Fruit fly (Drosophila melanogaster) whole organism, embryonic: ENCODE data around the gene a10.

Experiments
- CG11504 ChIP-seq: fragments of 200-800 bp; sonication (Bioruptor generic); optimal IDR thresholded peaks from 3 replicates; lab custom pipeline; 2019; ENCODE audit warnings: missing biosample characterization, mild to moderate bottlenecking, missing genetic modification characterization, moderate library complexity
- CG11560 ChIP-seq: fragments of 200-800 bp; sonication (Bioruptor generic); IDR thresholded peaks from 3 replicates; pipeline ENCODE4 v1.3.6; 2022; ENCODE audit warnings: missing biosample characterization, missing genetic modification characterization
- CG1233 ChIP-seq: fragments of 200-800 bp; sonication (Bioruptor generic); optimal IDR thresholded peaks from 4 replicates; lab custom pipeline; 2018; ENCODE audit warnings: missing biosample characterization, mild to moderate bottlenecking, missing genetic modification characterization
- CG13296 ChIP-seq: fragments of 200-800 bp; sonication (Bioruptor generic); optimal IDR thresholded peaks from 3 replicates; lab custom pipeline; 2018; ENCODE audit warnings: missing biosample characterization, mild to moderate bottlenecking, missing genetic modification characterization
- CG14014 ChIP-seq: fragments of 200-800 bp; sonication (Bioruptor generic); IDR thresholded peaks from 2 replicates; pipeline ENCODE4 v1.3.6; 2022; ENCODE audit warnings: missing biosample characterization, missing genetic modification characterization
- CG14965 ChIP-seq: fragments of 200-800 bp; sonication (Bioruptor generic); optimal IDR thresholded peaks from 2 replicates; lab custom pipeline; 2016; ENCODE audit warnings: missing biosample characterization, missing genetic modification characterization, borderline replicate concordance
- CG15601 ChIP-seq: fragments of 200-800 bp; sonication (Bioruptor generic); optimal IDR thresholded peaks from 3 replicates; lab custom pipeline; 2019; ENCODE audit warnings: missing biosample characterization, mild to moderate bottlenecking, missing genetic modification characterization, moderate library complexity
- CG17385 ChIP-seq: fragments of 200-800 bp; sonication (Bioruptor generic); optimal IDR thresholded peaks from 3 replicates; lab custom pipeline; 2018; ENCODE audit warnings: missing biosample characterization, mild to moderate bottlenecking, missing genetic modification characterization
- CG18011 ChIP-seq: fragments of 200-800 bp; sonication (Bioruptor generic); optimal IDR thresholded peaks from 2 replicates; lab custom pipeline; 2017; ENCODE audit warnings: missing biosample characterization, missing genetic modification characterization, mild to moderate bottlenecking, moderate library complexity, missing genotype
- CG18764 ChIP-seq: fragments of 200-800 bp; sonication (Bioruptor generic); optimal IDR thresholded peaks from 3 replicates; lab custom pipeline; 2016; ENCODE audit warnings: missing biosample characterization, missing genetic modification characterization
- CG31365 ChIP-seq: fragments of 200-800 bp; sonication (Bioruptor generic); optimal IDR thresholded peaks from 2 replicates; lab custom pipeline; 2018; ENCODE audit warnings: missing biosample characterization, mild to moderate bottlenecking, missing genetic modification characterization
- CG33557 ChIP-seq: fragments of 200-800 bp; sonication (Bioruptor generic); optimal IDR thresholded peaks from 2 replicates; lab custom pipeline; 2019; ENCODE audit warnings: missing biosample characterization, mild to moderate bottlenecking, missing genetic modification characterization, moderate library complexity
- CG34422 ChIP-seq: fragments of 200-800 bp; sonication (Bioruptor generic); IDR thresholded peaks from 3 replicates; pipeline ENCODE4 v1.3.6; 2022; ENCODE audit warnings: missing biosample characterization, missing genetic modification characterization
- CG42726 ChIP-seq: fragments of 200-800 bp; sonication (Bioruptor generic); IDR thresholded peaks from 2 replicates; pipeline ENCODE4 v1.3.6; 2022; ENCODE audit warnings: missing biosample characterization, missing genetic modification characterization; ENCODE audit not compliant: partially characterized antibody
- CG4282 ChIP-seq: fragments of 200-800 bp; sonication (Bioruptor generic); optimal IDR thresholded peaks from 2 replicates; lab custom pipeline; 2016; ENCODE audit warnings: missing biosample characterization, missing genetic modification characterization
- CG7372 ChIP-seq: fragments of 200-800 bp; sonication (Bioruptor generic); IDR thresholded peaks from 2 replicates; pipeline ENCODE4 v1.3.6; 2022; ENCODE audit warnings: missing biosample characterization, missing genetic modification characterization
- CG7839 ChIP-seq: fragments of 200-800 bp; sonication (Bioruptor generic); optimal IDR thresholded peaks from 3 replicates; lab custom pipeline; 2018; ENCODE audit warnings: missing biosample characterization, mild to moderate bottlenecking, missing genetic modification characterization, moderate library complexity
- CG8290 ChIP-seq, 3 experiments: fragments of 200-800 bp; sonication (Bioruptor generic); optimal IDR thresholded peaks; 2 replicates each; lab custom pipeline; 2016 to 2019; ENCODE audit warnings: missing biosample characterization in 3 of 3, missing genetic modification characterization in 3 of 3, mild to moderate bottlenecking in 2 of 3, moderate library complexity in 1 of 3
- CG8478 ChIP-seq: fragments of >200 bp; optimal IDR thresholded peaks from 2 replicates; lab custom pipeline; 2018
- D ChIP-seq, 2 experiments: fragments of 200-800 bp in 1 of 2; fragments of >200 bp in 1 of 2; sonication (Bioruptor generic) in 1 of 2; optimal IDR thresholded peaks; 2 replicates in 1 of 2; 3 replicates in 1 of 2; lab custom pipeline; 2017; ENCODE audit warnings: mild to moderate bottlenecking in 1 of 2, missing biosample characterization in 1 of 2, missing genetic modification characterization in 1 of 2, missing genetic modification reagents in 1 of 2
- Fer1 ChIP-seq: fragments of 200-800 bp; sonication (Bioruptor generic); optimal IDR thresholded peaks from 2 replicates; lab custom pipeline; 2017; ENCODE audit warnings: missing biosample characterization, mild to moderate bottlenecking, missing genetic modification characterization
- Fer2 ChIP-seq: fragments of 200-800 bp; sonication (Bioruptor generic); optimal IDR thresholded peaks from 2 replicates; lab custom pipeline; 2018; ENCODE audit warnings: missing biosample characterization, mild to moderate bottlenecking, missing genetic modification characterization, moderate library complexity
- HLH54F ChIP-seq: fragments of 200-800 bp; sonication (Bioruptor generic); optimal IDR thresholded peaks from 3 replicates; lab custom pipeline; 2016; ENCODE audit warnings: missing biosample characterization, missing genetic modification characterization
- Hr39 ChIP-seq: fragments of >200 bp; optimal IDR thresholded peaks from 2 replicates; lab custom pipeline; 2017
- Neu2 ChIP-seq: fragments of 200-800 bp; sonication (Bioruptor generic); optimal IDR thresholded peaks from 3 replicates; lab custom pipeline; 2016; ENCODE audit warnings: missing biosample characterization, missing genetic modification characterization, borderline replicate concordance
- Oli ChIP-seq: fragments of 200-800 bp; sonication (Bioruptor generic); optimal IDR thresholded peaks from 2 replicates; lab custom pipeline; 2018; ENCODE audit warnings: missing biosample characterization, mild to moderate bottlenecking, missing genetic modification characterization, moderate library complexity
- Opbp ChIP-seq: fragments of 200-800 bp; sonication (Bioruptor generic); IDR thresholded peaks from 3 replicates; pipeline ENCODE4 v1.3.6; 2022; ENCODE audit warnings: missing biosample characterization, missing genetic modification characterization; ENCODE audit not compliant: partially characterized antibody
- Sry-β ChIP-seq: fragments of 200-800 bp; sonication (Bioruptor generic); optimal IDR thresholded peaks from 2 replicates; lab custom pipeline; 2018; ENCODE audit warnings: missing biosample characterization, mild to moderate bottlenecking, missing genetic modification characterization, moderate library complexity
- Stat92E ChIP-seq, 3 experiments: fragments of >200 bp in 2 of 3; fragments of 200-800 bp in 1 of 3; sonication (Bioruptor generic) in 1 of 3; optimal IDR thresholded peaks; 2 replicates each; lab custom pipeline; 2017 to 2019; ENCODE audit warnings: missing biosample characterization in 3 of 3, missing genetic modification characterization in 3 of 3, mild to moderate bottlenecking in 1 of 3, moderate library complexity in 1 of 3
- al ChIP-seq: fragments of 200-800 bp; sonication (Bioruptor generic); IDR thresholded peaks from 2 replicates; pipeline ENCODE4 v1.3.6; 2022; ENCODE audit warnings: missing biosample characterization, missing genetic modification characterization
- ara ChIP-seq: fragments of 200-800 bp; sonication (Bioruptor generic); IDR thresholded peaks from 2 replicates; pipeline ENCODE4 v1.3.6; 2022; ENCODE audit warnings: missing biosample characterization, missing genetic modification characterization
- bcd ChIP-seq: fragments of 200-800 bp; sonication (Bioruptor generic); optimal IDR thresholded peaks from 2 replicates; lab custom pipeline; 2017; ENCODE audit warnings: missing biosample characterization, mild to moderate bottlenecking, missing genetic modification characterization
- bsh ChIP-seq, 2 experiments: fragments of 200-800 bp; sonication (Bioruptor generic); optimal IDR thresholded peaks; 2 replicates each; lab custom pipeline; 2017 to 2018; ENCODE audit warnings: mild to moderate bottlenecking in 2 of 2, missing biosample characterization in 2 of 2, missing genetic modification characterization in 2 of 2, moderate library complexity in 1 of 2
- crc ChIP-seq: fragments of 200-800 bp; sonication (Bioruptor generic); optimal IDR thresholded peaks from 2 replicates; lab custom pipeline; 2016; ENCODE audit warnings: missing biosample characterization, missing genetic modification characterization
- dan ChIP-seq: fragments of 200-800 bp; sonication (Bioruptor generic); IDR thresholded peaks from 2 replicates; pipeline ENCODE4 v1.3.6; 2022; ENCODE audit warnings: missing biosample characterization, missing genetic modification characterization
- dmrt11E ChIP-seq: fragments of 200-800 bp; sonication (Bioruptor generic); optimal IDR thresholded peaks from 3 replicates; lab custom pipeline; 2018; ENCODE audit warnings: missing biosample characterization, mild to moderate bottlenecking, missing genetic modification characterization, moderate library complexity
- hbn ChIP-seq: fragments of 200-800 bp; sonication (Bioruptor generic); IDR thresholded peaks from 2 replicates; pipeline ENCODE4 v1.3.6; 2022; ENCODE audit warnings: missing biosample characterization, missing genetic modification characterization; ENCODE audit not compliant: partially characterized antibody
- her ChIP-seq: fragments of 200-800 bp; sonication (Bioruptor generic); optimal IDR thresholded peaks from 2 replicates; lab custom pipeline; 2016; ENCODE audit warnings: missing biosample characterization, missing genetic modification characterization
- lab ChIP-seq: fragments of 200-800 bp; sonication (Bioruptor generic); optimal IDR thresholded peaks from 3 replicates; lab custom pipeline; 2017; ENCODE audit warnings: missing biosample characterization, missing genetic modification characterization, mild to moderate bottlenecking, moderate library complexity, missing genetic modification reagents
- lola ChIP-seq, 3 experiments: fragments of >200 bp in 2 of 3; fragments of 200-800 bp in 1 of 3; sonication (Bioruptor generic) in 1 of 3; optimal IDR thresholded peaks; 2 replicates each; lab custom pipeline; 2017 to 2019; ENCODE audit warnings: missing biosample characterization in 3 of 3, missing genetic modification characterization in 3 of 3, mild to moderate bottlenecking in 1 of 3, moderate library complexity in 1 of 3
- pita ChIP-seq: fragments of 200-800 bp; sonication (Bioruptor generic); optimal IDR thresholded peaks from 2 replicates; lab custom pipeline; 2017; ENCODE audit warnings: missing biosample characterization, mild to moderate bottlenecking, missing genetic modification characterization
- pum ChIP-seq: fragments of 200-800 bp; sonication (Bioruptor generic); optimal IDR thresholded peaks from 2 replicates; lab custom pipeline; 2016; ENCODE audit warnings: missing biosample characterization, missing genetic modification characterization
- sisA ChIP-seq: fragments of 200-800 bp; sonication (Bioruptor generic); IDR thresholded peaks from 2 replicates; pipeline ENCODE4 v1.3.6; 2022; ENCODE audit warnings: missing biosample characterization, missing genetic modification characterization
- slbo ChIP-seq: fragments of 200-800 bp; sonication (Bioruptor generic); IDR thresholded peaks from 2 replicates; pipeline ENCODE4 v1.3.6; 2022; ENCODE audit warnings: missing biosample characterization, missing genetic modification characterization
- tup ChIP-seq: fragments of 200-800 bp; sonication (Bioruptor generic); optimal IDR thresholded peaks from 2 replicates; lab custom pipeline; 2016; ENCODE audit warnings: missing biosample characterization, mild to moderate bottlenecking, missing genetic modification characterization, moderate library complexity
- wdn ChIP-seq: fragments of 200-800 bp; sonication (Bioruptor generic); IDR thresholded peaks from 2 replicates; pipeline ENCODE4 v1.3.6; 2022; ENCODE audit warnings: missing biosample characterization, missing genetic modification characterization

Gene a10

DNA sequence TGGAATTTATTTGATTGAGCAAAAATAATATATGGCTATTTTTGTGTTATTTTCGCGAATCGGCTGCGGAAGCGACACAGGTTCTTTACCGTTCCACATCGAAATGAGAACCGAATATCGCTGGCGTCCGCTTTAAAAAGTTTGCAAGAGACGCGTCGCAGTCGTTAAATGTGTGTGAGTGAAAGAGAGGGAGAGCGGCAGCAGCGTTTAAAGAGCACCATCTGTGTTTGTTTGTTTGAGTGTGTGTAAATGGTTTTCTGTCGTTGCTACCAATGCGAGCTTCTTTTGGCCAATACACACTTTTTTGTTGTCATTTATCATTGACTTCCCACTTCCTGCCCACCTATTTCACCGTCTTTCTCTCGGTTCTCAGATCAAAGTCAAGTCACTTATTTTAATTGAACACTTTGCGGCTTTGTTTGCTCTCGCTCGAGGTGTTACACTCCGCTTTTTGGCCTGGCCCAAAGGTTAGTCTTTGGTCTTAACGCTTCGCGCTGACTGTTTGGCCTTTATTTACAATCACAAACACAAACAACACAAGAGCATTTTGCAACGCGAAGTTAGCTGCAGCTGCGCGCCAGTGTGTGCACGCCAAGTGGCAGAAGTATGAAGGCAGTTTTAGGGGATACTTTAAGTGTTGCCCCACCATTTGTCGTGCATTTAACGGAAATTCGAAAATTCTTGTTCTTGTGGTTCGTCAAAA lies 11.4 kb downstream of the a10 start, which contains the start of gene CG3764 (continued):
- TF ChIP-seq tup (GFP tag; lab: Kevin White, UChicago), result peak; percentile 33
- no peak for TF ChIP-seq CG11560
- peak; percentile 34; the same call in 1 of the 2 replicates for TF ChIP-seq wdn
- TF ChIP-seq dmrt11E (tag; lab: Kevin White, UChicago), result peak; percentile 44
- TF ChIP-seq CG7839, result peak; percentile 58
- peak in 1 of 3 experiments; percentile 72 for TF ChIP-seq Stat92E (GFP tag; optimal IDR thresholded peaks at IDR 0.05; lab: Kevin White, UChicago)
- peak; percentile 54 for TF ChIP-seq CG8290 (GFP tag; optimal IDR thresholded peaks at IDR 0.05; lab: Kevin White, UChicago)
- TF ChIP-seq CG8290 (tag; optimal IDR thresholded peaks at IDR 0.05; lab: Kevin White, UChicago), result peak; percentile 83 to 94
- TF ChIP-seq CG4282 (GFP tag; lab: Kevin White, UChicago), result peak; percentile 72
- no peak for TF ChIP-seq CG8478 (lab: Kevin White, UChicago)
- TF ChIP-seq Sry-β, result peak; percentile 64
- TF ChIP-seq CG7372, result peak; percentile 31; the same call in 1 of the 2 replicates
- peak; percentile 80 for TF ChIP-seq CG17385 (GFP tag; lab: Kevin White, UChicago)
- no peak for TF ChIP-seq dan
- peak; percentile 24 to 69 for TF ChIP-seq bsh (GFP tag; optimal IDR thresholded peaks at IDR 0.05; lab: Kevin White, UChicago)
- TF ChIP-seq Hr39 (lab: Kevin White, UChicago), result no peak
- TF ChIP-seq lola (GFP tag; optimal IDR thresholded peaks at IDR 0.05; lab: Kevin White, UChicago), result peak in 1 of 3 experiments; percentile 54
- peak; percentile 67 for TF ChIP-seq Fer2
- TF ChIP-seq al (GFP tag; lab: Robert Waterston, UW), result no peak
- TF ChIP-seq lab, result peak; percentile 91
- no peak for TF ChIP-seq Neu2 (GFP tag; lab: Kevin White, UChicago)
- peak; percentile 44 for TF ChIP-seq HLH54F
- TF ChIP-seq CG34422 (GFP tag; lab: Robert Waterston, UW), result peak; percentile 83
- TF ChIP-seq CG14965 (GFP tag; lab: Kevin White, UChicago), result peak; percentile 34
- peak; percentile 46 for TF ChIP-seq pum (GFP tag; lab: Kevin White, UChicago)
- TF ChIP-seq Opbp (GFP tag; lab: Robert Waterston, UW), result peak; percentile 100
- peak; percentile 34 for TF ChIP-seq crc (GFP tag; lab: Kevin White, UChicago)
- TF ChIP-seq CG14014 (GFP tag; lab: Robert Waterston, UW), result peak; percentile 71; the same call in 1 of the 2 replicates
- TF ChIP-seq CG31365, result peak; percentile 76
- TF ChIP-seq CG13296, result peak; percentile 89
- peak; percentile 89 for TF ChIP-seq CG15601
- peak; percentile 71 for TF ChIP-seq her
- TF ChIP-seq CG11504 (tag; lab: Kevin White, UChicago), result peak; percentile 72
- TF ChIP-seq ara, result peak; percentile 73
- TF ChIP-seq Oli (tag; lab: Kevin White, UChicago), result peak; percentile 43
- peak; percentile 89 for TF ChIP-seq CG1233
- TF ChIP-seq sisA, result peak; percentile 34; the same call in 1 of the 2 replicates
- TF ChIP-seq slbo (GFP tag; lab: Robert Waterston, UW), result peak; percentile 60
- TF ChIP-seq CG18764 (GFP tag; lab: Kevin White, UChicago), result peak; percentile 71
- TF ChIP-seq CG18011, result peak; percentile 46
- TF ChIP-seq CG33557 (GFP tag; lab: Kevin White, UChicago), result peak; percentile 82
- 0 out of 2 replicates have a peak, but pooled peaks have one; percentile 11 for TF ChIP-seq CG42726 (GFP tag; lab: Robert Waterston, UW)
- no peak for TF ChIP-seq hbn (GFP tag; lab: Robert Waterston, UW)
- TF ChIP-seq bcd (GFP tag; lab: Kevin White, UChicago), result peak; percentile 82
- no peak for TF ChIP-seq pita
- peak; percentile 11 for TF ChIP-seq D (optimal IDR thresholded peaks at IDR 0.05; lab: Kevin White, UChicago)
- TF ChIP-seq D (GFP tag; optimal IDR thresholded peaks at IDR 0.05; lab: Kevin White, UChicago), result peak; percentile 73
- peak; percentile 90 for TF ChIP-seq Fer1 (GFP tag; lab: Kevin White, UChicago)
